Worm (Caenorhabditis elegans) whole organism, early embryonic: ENCODE results near the gene F48G7.9.

Experiments
- F13C5.2 ChIP-seq: sonication (generic microtip); optimal IDR thresholded peaks from 2 replicates; lab custom pipeline; 2017; ENCODE audit warnings: mild to moderate bottlenecking, missing genetic modification characterization, inconsistent platforms, missing compliant biosample characterization
- flt-1 ChIP-seq: fragments of 200-800 bp; sonication (Bioruptor generic); IDR thresholded peaks from 2 replicates; pipeline ENCODE4 v1.3.6; 2022; ENCODE audit warnings: missing genetic modification characterization, missing compliant biosample characterization

- no peak for TF ChIP-seq F13C5.2 (tag; lab: Kevin White, UChicago)
- no peak for TF ChIP-seq flt-1
These were observed 42.9 kb upstream of the F48G7.9 start, which contains the start of gene sru-24 for ce11 chrV:671342-671741.
